Worm (Caenorhabditis elegans) whole organism, mixed stage, embryonic: ENCODE measurements around the gene scl-9.

Experiments
- bed-3 ChIP-seq: fragments of 200-800 bp; sonication (Bioruptor generic); optimal IDR thresholded peaks from 3 replicates; lab custom pipeline; 2018; ENCODE audit warnings: mild to moderate bottlenecking, missing genetic modification characterization, moderate library complexity, missing compliant biosample characterization
- blmp-1 ChIP-seq: fragments of 150-350 bp; optimal IDR thresholded peaks from 2 replicates; lab custom pipeline; 2014; ENCODE audit warnings: missing biosample characterization, missing genetic modification characterization
- ceh-39 ChIP-seq: fragments of 150-350 bp; optimal IDR thresholded peaks from 2 replicates; lab custom pipeline; 2014; ENCODE audit warnings: missing biosample characterization, missing genetic modification characterization
- ceh-43 ChIP-seq: fragments of 200-800 bp; sonication (Bioruptor generic); optimal IDR thresholded peaks from 2 replicates; lab custom pipeline; 2018; ENCODE audit warnings: mild to moderate bottlenecking, missing genetic modification characterization, moderate library complexity, missing compliant biosample characterization
- ceh-83 ChIP-seq: fragments of 200-800 bp; sonication (Bioruptor generic); optimal IDR thresholded peaks from 2 replicates; lab custom pipeline; 2018; ENCODE audit warnings: mild to moderate bottlenecking, missing genetic modification characterization, missing compliant biosample characterization
- drap-1 ChIP-seq: fragments of 200-800 bp; sonication (Bioruptor generic); optimal IDR thresholded peaks from 3 replicates; lab custom pipeline; 2018; ENCODE audit warnings: mild to moderate bottlenecking, missing genetic modification characterization, missing compliant biosample characterization
- elt-1 ChIP-seq: sonication (generic microtip); optimal IDR thresholded peaks from 2 replicates; lab custom pipeline; 2017; ENCODE audit warnings: missing genetic modification characterization, mild to moderate bottlenecking, missing compliant biosample characterization, antibody characterized with exemption, moderate library complexity, borderline replicate concordance; ENCODE audit not compliant: insufficient read depth
- elt-3 ChIP-seq: fragments of 150-350 bp; optimal IDR thresholded peaks from 2 replicates; lab custom pipeline; 2014; ENCODE audit warnings: missing biosample characterization, missing genetic modification characterization
- ham-2 ChIP-seq: fragments of 200-800 bp; sonication (Bioruptor generic); optimal IDR thresholded peaks from 2 replicates; lab custom pipeline; 2018; ENCODE audit warnings: mild to moderate bottlenecking, missing genetic modification characterization, missing compliant biosample characterization
- hlh-1 ChIP-seq: fragments of 150-350 bp; optimal IDR thresholded peaks from 2 replicates; lab custom pipeline; 2014; ENCODE audit warnings: missing biosample characterization, missing genetic modification reagents, missing genetic modification characterization
- lin-13 ChIP-seq: fragments of 150-350 bp; optimal IDR thresholded peaks from 2 replicates; lab custom pipeline; 2014; ENCODE audit warnings: missing biosample characterization, missing genetic modification characterization
- lin-32 ChIP-seq: fragments of 200-800 bp; sonication (Bioruptor generic); optimal IDR thresholded peaks from 2 replicates; lab custom pipeline; 2018; ENCODE audit warnings: mild to moderate bottlenecking, missing genetic modification characterization, missing compliant biosample characterization
- lsy-2 ChIP-seq: fragments of 150-350 bp; optimal IDR thresholded peaks from 2 replicates; lab custom pipeline; 2014; ENCODE audit warnings: missing biosample characterization, missing genetic modification characterization
- mab-5 ChIP-seq: fragments of 150-350 bp; optimal IDR thresholded peaks from 2 replicates; lab custom pipeline; 2014; ENCODE audit warnings: missing biosample characterization, missing genetic modification characterization
- mep-1 ChIP-seq: fragments of 150-350 bp; optimal IDR thresholded peaks from 2 replicates; lab custom pipeline; 2017; ENCODE audit warnings: missing biosample characterization, missing genetic modification reagents, missing genetic modification characterization, inconsistent platforms
- mls-2 ChIP-seq: sonication (generic microtip); optimal IDR thresholded peaks from 2 replicates; lab custom pipeline; 2016; ENCODE audit warnings: mild to moderate bottlenecking, missing genetic modification characterization, moderate library complexity, missing compliant biosample characterization
- nhr-2 ChIP-seq: fragments of 150-350 bp; optimal IDR thresholded peaks from 2 replicates; lab custom pipeline; 2014; ENCODE audit warnings: missing biosample characterization, missing genetic modification characterization
- nhr-28 ChIP-seq: fragments of 150-350 bp; optimal IDR thresholded peaks from 2 replicates; lab custom pipeline; 2014; ENCODE audit warnings: missing biosample characterization, missing genetic modification characterization
- nhr-76 ChIP-seq: sonication (generic microtip); optimal IDR thresholded peaks from 2 replicates; lab custom pipeline; 2017; ENCODE audit warnings: missing biosample characterization, missing genetic modification characterization
- sem-2 ChIP-seq: fragments of 200-800 bp; sonication (Bioruptor generic); optimal IDR thresholded peaks from 2 replicates; lab custom pipeline; 2018; ENCODE audit warnings: mild to moderate bottlenecking, missing genetic modification characterization, missing compliant biosample characterization
- snpc-4 ChIP-seq: fragments of 150-350 bp; optimal IDR thresholded peaks from 2 replicates; lab custom pipeline; 2014; ENCODE audit warnings: missing biosample characterization, missing genetic modification characterization
- sptf-1 ChIP-seq: sonication (generic microtip); optimal IDR thresholded peaks from 2 replicates; lab custom pipeline; 2017; ENCODE audit warnings: mild to moderate bottlenecking, missing genetic modification characterization, moderate library complexity, missing compliant biosample characterization
- tbx-8 ChIP-seq: fragments of 200-800 bp; sonication (Bioruptor generic); optimal IDR thresholded peaks from 2 replicates; lab custom pipeline; 2018; ENCODE audit warnings: mild to moderate bottlenecking, missing genetic modification characterization, moderate library complexity, missing compliant biosample characterization
- unc-120 ChIP-seq: sonication (generic microtip); optimal IDR thresholded peaks from 2 replicates; lab custom pipeline; 2017; ENCODE audit warnings: missing genetic modification characterization, missing compliant biosample characterization; ENCODE audit not compliant: poor library complexity, severe bottlenecking
- unc-39 ChIP-seq: fragments of 150-350 bp; optimal IDR thresholded peaks from 2 replicates; lab custom pipeline; 2014; ENCODE audit warnings: missing biosample characterization, missing genetic modification characterization
- unc-62 ChIP-seq: fragments of 150-350 bp; optimal IDR thresholded peaks from 2 replicates; lab custom pipeline; 2014; ENCODE audit warnings: missing biosample characterization, missing genetic modification reagents, missing genetic modification characterization
- ztf-11 ChIP-seq: fragments of 150-350 bp; optimal IDR thresholded peaks from 2 replicates; lab custom pipeline; 2014; ENCODE audit warnings: missing biosample characterization, missing genetic modification characterization

scl-9 gene

ce11 chrIV:13068451-13068850 lies 21.5 kb downstream of the scl-9 start, which contains the start of gene scl-6:
scl-6 (plus strand) TSS chrIV:13068751.
- TF ChIP-seq nhr-2 (no peak), bed-3 (GFP tag; lab: Kevin White, UChicago) (no peak), nhr-28 (tag; lab: Kevin White, UChicago) (no peak), lin-13 (tag; lab: Kevin White, UChicago) (no peak), blmp-1 (tag; lab: Kevin White, UChicago) (no peak), unc-62 (GFP tag; lab: Kevin White, UChicago) (no peak), mab-5 (tag; lab: Kevin White, UChicago) (no peak), elt-1 (tag; lab: Kevin White, UChicago) (no peak), tbx-8 (no peak), sem-2 (GFP tag; lab: Kevin White, UChicago) (no peak), lsy-2 (tag; lab: Kevin White, UChicago) (no peak), mep-1 (tag; lab: Kevin White, UChicago) (no peak), hlh-1 (tag; lab: Kevin White, UChicago) (no peak), unc-120 (no peak), mls-2 (no peak), snpc-4 (tag; lab: Kevin White, UChicago) (no peak)

- TF ChIP-seq lin-13 (tag; lab: Kevin White, UChicago) (no peak), mls-2 (no peak), tbx-8 (no peak)
These were observed 23.2 kb downstream of the scl-9 start, which contains the start of gene scl-7 for ce11 chrIV:13070142-13070541. scl-7 (plus strand) TSS chrIV:13070442.

- no peak for TF ChIP-seq ham-2 (GFP tag; lab: Kevin White, UChicago)
- TF ChIP-seq, all 35 proteins: peak for 0
These were observed 24.5 kb downstream of the scl-9 start, which contains the start of gene scl-8 for ce11 chrIV:13071445-13071844. scl-8 (plus strand) TSS chrIV:13071745.

ce11 chrIV:13075625-13076252 lies 28.8 kb downstream of the scl-9 start:
- TF ChIP-seq ceh-39 (tag; lab: Kevin White, UChicago): no peak

ce11 chrIV:13076620-13077019 lies 29.7 kb downstream of the scl-9 start, which contains the start of gene C39E9.7:
C39E9.7 (minus strand) TSS chrIV:13076720.
- no peak for TF ChIP-seq tbx-8
- TF ChIP-seq sptf-1 (tag; lab: Kevin White, UChicago): no peak
- TF ChIP-seq snpc-4 (tag; lab: Kevin White, UChicago): no peak
- no peak for TF ChIP-seq nhr-76 (tag; lab: Kevin White, UChicago)
- no peak for TF ChIP-seq lin-32 (GFP tag; lab: Kevin White, UChicago)
- no peak for TF ChIP-seq lsy-2 (tag; lab: Kevin White, UChicago)
- TF ChIP-seq unc-62 (GFP tag; lab: Kevin White, UChicago): no peak
- TF ChIP-seq hlh-1 (tag; lab: Kevin White, UChicago): no peak
- TF ChIP-seq sem-2 (GFP tag; lab: Kevin White, UChicago): no peak
- no peak for TF ChIP-seq ceh-39 (tag; lab: Kevin White, UChicago)
- no peak for TF ChIP-seq ceh-43
- no peak for TF ChIP-seq bed-3 (GFP tag; lab: Kevin White, UChicago)
- no peak for TF ChIP-seq elt-3
- no peak for TF ChIP-seq unc-39 (tag; lab: Kevin White, UChicago)
- TF ChIP-seq blmp-1 (tag; lab: Kevin White, UChicago): no peak
- no peak for TF ChIP-seq nhr-28 (tag; lab: Kevin White, UChicago)
- TF ChIP-seq, all 35 proteins: peak for 0

- TF ChIP-seq bed-3 (GFP tag; lab: Kevin White, UChicago): no peak
- no peak for TF ChIP-seq sem-2 (GFP tag; lab: Kevin White, UChicago)
- no peak for TF ChIP-seq ceh-43
- TF ChIP-seq lin-32 (GFP tag; lab: Kevin White, UChicago): no peak
- no peak for TF ChIP-seq ceh-83 (GFP tag; lab: Kevin White, UChicago)
- no peak for TF ChIP-seq elt-1 (tag; lab: Kevin White, UChicago)
- TF ChIP-seq elt-3: no peak
- TF ChIP-seq lin-13 (tag; lab: Kevin White, UChicago): no peak
- no peak for TF ChIP-seq tbx-8
- no peak for TF ChIP-seq ztf-11 (tag; lab: Kevin White, UChicago)
- TF ChIP-seq drap-1 (GFP tag; lab: Kevin White, UChicago): no peak
These were observed 30.7 kb downstream of the scl-9 start for ce11 chrIV:13077694-13078093.
